Worm (Caenorhabditis elegans) whole organism, young adult: Measurements from ENCODE around the gene F53A9.6.

Experiments
- F23B12.7 ChIP-seq: sonication (generic microtip); optimal IDR thresholded peaks from 2 replicates; lab custom pipeline; 2017; ENCODE audit warnings: missing genetic modification characterization, mild to moderate bottlenecking, missing compliant biosample characterization, antibody characterized with exemption, moderate library complexity; ENCODE audit not compliant: insufficient read depth
- F37B4.10 ChIP-seq: fragments of 200-800 bp; sonication (Bioruptor generic); IDR thresholded peaks from 2 replicates; pipeline ENCODE4 v1.3.6; 2022; ENCODE audit warnings: missing genetic modification characterization, missing compliant biosample characterization
- F39B2.1 ChIP-seq: fragments of 200-800 bp; sonication (Bioruptor generic); IDR thresholded peaks from 2 replicates; pipeline ENCODE4 v1.3.6; 2022; ENCODE audit warnings: missing genetic modification reagents, missing genetic modification characterization, missing compliant biosample characterization
- F49E8.2 ChIP-seq: sonication (generic microtip); optimal IDR thresholded peaks from 3 replicates; lab custom pipeline; 2017; ENCODE audit warnings: missing genetic modification characterization, mild to moderate bottlenecking, missing compliant biosample characterization, antibody characterized with exemption, moderate library complexity; ENCODE audit not compliant: insufficient read depth
- K11D2.4 ChIP-seq: fragments of 200-800 bp; sonication (Bioruptor generic); IDR thresholded peaks from 2 replicates; pipeline ENCODE4 v1.3.6; 2022; ENCODE audit warnings: missing genetic modification reagents, missing genetic modification characterization, missing compliant biosample characterization
- K12H6.12 ChIP-seq: fragments of 200-800 bp; sonication (Bioruptor generic); optimal IDR thresholded peaks from 2 replicates; lab custom pipeline; 2018; ENCODE audit warnings: mild to moderate bottlenecking, missing genetic modification characterization, missing compliant biosample characterization
- Y79H2A.3 ChIP-seq: fragments of 200-800 bp; sonication (Bioruptor generic); conservative IDR thresholded peaks from 2 replicates; pipeline ENCODE4 v1.3.6; 2022; ENCODE audit warnings: missing genetic modification reagents, missing genetic modification characterization, missing compliant biosample characterization
- ZK185.1 ChIP-seq: sonication (generic microtip); optimal IDR thresholded peaks from 2 replicates; lab custom pipeline; 2016; ENCODE audit warnings: mild to moderate bottlenecking, missing genetic modification characterization, missing compliant biosample characterization; ENCODE audit not compliant: poor library complexity, severe bottlenecking
- akir-1 ChIP-seq: fragments of 200-800 bp; sonication (Bioruptor generic); optimal IDR thresholded peaks from 2 replicates; lab custom pipeline; 2018; ENCODE audit warnings: mild to moderate bottlenecking, missing genetic modification characterization, moderate library complexity, missing compliant biosample characterization
- aptf-2 ChIP-seq: fragments of 200-800 bp; sonication (Bioruptor generic); conservative IDR thresholded peaks from 2 replicates; pipeline ENCODE4 v1.3.6; 2022; ENCODE audit warnings: missing genetic modification reagents, missing genetic modification characterization, missing compliant biosample characterization
- cebp-1 ChIP-seq, 2 experiments: fragments of 200-800 bp in 1 of 2; sonication (Bioruptor generic) in 1 of 2; sonication (generic microtip) in 1 of 2; IDR thresholded peaks in 1 of 2; optimal IDR thresholded peaks in 1 of 2; 2 replicates each; pipeline versions ENCODE4 v1.3.6 to Lab custom; 2017 to 2022; ENCODE audit warnings: missing compliant biosample characterization in 2 of 2, missing genetic modification characterization in 2 of 2, mild to moderate bottlenecking in 1 of 2, missing genetic modification reagents in 1 of 2, moderate library complexity in 1 of 2
- cebp-2 ChIP-seq: fragments of 200-800 bp; sonication (Bioruptor generic); IDR thresholded peaks from 2 replicates; pipeline ENCODE4 v1.3.6; 2022; ENCODE audit warnings: missing genetic modification characterization, missing compliant biosample characterization
- ceh-58 ChIP-seq: fragments of 200-800 bp; sonication (Bioruptor generic); IDR thresholded peaks from 2 replicates; pipeline ENCODE4 v1.3.6; 2022; ENCODE audit warnings: missing genetic modification characterization, missing compliant biosample characterization
- die-1 ChIP-seq: sonication (generic microtip); optimal IDR thresholded peaks from 2 replicates; lab custom pipeline; 2016; ENCODE audit warnings: missing genotype, mild to moderate bottlenecking, missing genetic modification characterization, missing compliant biosample characterization
- dpl-1 ChIP-seq: fragments of 150-350 bp; optimal IDR thresholded peaks from 2 replicates; lab custom pipeline; 2014; ENCODE audit warnings: missing biosample characterization, missing genetic modification reagents, missing genetic modification characterization
- efl-1 ChIP-seq: fragments of 150-350 bp; optimal IDR thresholded peaks from 2 replicates; lab custom pipeline; 2014; ENCODE audit warnings: missing biosample characterization, missing genetic modification reagents, missing genetic modification characterization
- egl-18 ChIP-seq: fragments of 200-800 bp; sonication (Bioruptor generic); IDR thresholded peaks from 2 replicates; pipeline ENCODE4 v1.3.6; 2022; ENCODE audit warnings: missing genetic modification reagents, missing genetic modification characterization, missing compliant biosample characterization
- ekl-4 ChIP-seq: fragments of 200-800 bp; sonication (Bioruptor generic); IDR thresholded peaks from 2 replicates; pipeline ENCODE4 v1.3.6; 2022; ENCODE audit warnings: missing genetic modification reagents, missing genetic modification characterization, missing compliant biosample characterization
- hlh-26 ChIP-seq: fragments of 200-800 bp; sonication (Bioruptor generic); conservative IDR thresholded peaks from 2 replicates; pipeline ENCODE4 v1.3.6; 2022; ENCODE audit warnings: missing genetic modification reagents, missing genetic modification characterization, missing compliant biosample characterization
- hmg-1.2 ChIP-seq: fragments of 200-800 bp; sonication (Bioruptor generic); IDR thresholded peaks from 2 replicates; pipeline ENCODE4 v1.3.6; 2022; ENCODE audit warnings: missing genetic modification reagents, missing genetic modification characterization, missing compliant biosample characterization
- hmg-20 ChIP-seq: fragments of 200-800 bp; sonication (Bioruptor generic); IDR thresholded peaks from 2 replicates; pipeline ENCODE4 v1.3.6; 2022; ENCODE audit warnings: missing genetic modification reagents, missing genetic modification characterization, missing compliant biosample characterization
- lin-35 ChIP-seq, 3 experiments: fragments of 150-350 bp in 2 of 3; sonication (generic microtip) in 1 of 3; optimal IDR thresholded peaks; 2 replicates each; lab custom pipeline; 2014 to 2018; ENCODE audit warnings: missing biosample characterization in 3 of 3, missing genetic modification characterization in 3 of 3, missing genetic modification reagents in 3 of 3
- lin-40 ChIP-seq: sonication (generic microtip); optimal IDR thresholded peaks from 2 replicates; lab custom pipeline; 2016; ENCODE audit warnings: missing genetic modification characterization, mild to moderate bottlenecking, missing compliant biosample characterization, missing genotype, missing genetic modification reagents
- lsl-1 ChIP-seq: fragments of 200-800 bp; sonication (Bioruptor generic); optimal IDR thresholded peaks from 2 replicates; lab custom pipeline; 2018; ENCODE audit warnings: mild to moderate bottlenecking, missing genetic modification characterization, moderate library complexity, missing compliant biosample characterization
- madf-6 ChIP-seq: fragments of 200-800 bp; sonication (Bioruptor generic); IDR thresholded peaks from 2 replicates; pipeline ENCODE4 v1.3.6; 2022; ENCODE audit warnings: missing genetic modification reagents, missing genetic modification characterization, missing compliant biosample characterization
- madf-8 ChIP-seq: fragments of 200-800 bp; sonication (Bioruptor generic); conservative IDR thresholded peaks from 2 replicates; pipeline ENCODE4 v1.3.6; 2022; ENCODE audit warnings: missing genetic modification reagents, missing genetic modification characterization, missing compliant biosample characterization
- mcd-1 ChIP-seq: fragments of 200-800 bp; sonication (Bioruptor generic); IDR thresholded peaks from 2 replicates; pipeline ENCODE4 v1.3.6; 2022; ENCODE audit warnings: missing genetic modification reagents, missing genetic modification characterization, missing compliant biosample characterization
- mes-4 ChIP-seq: sonication (generic microtip); optimal IDR thresholded peaks from 2 replicates; lab custom pipeline; 2016; ENCODE audit warnings: missing genotype, missing genetic modification characterization, missing compliant biosample characterization
- nfya-2 ChIP-seq: fragments of 200-800 bp; sonication (Bioruptor generic); IDR thresholded peaks from 2 replicates; pipeline ENCODE4 v1.3.6; 2022; ENCODE audit warnings: missing genetic modification reagents, missing genetic modification characterization, missing compliant biosample characterization
- nhr-179 ChIP-seq: sonication (generic microtip); optimal IDR thresholded peaks from 2 replicates; lab custom pipeline; 2016; ENCODE audit warnings: mild to moderate bottlenecking, missing genetic modification characterization, missing compliant biosample characterization
- nhr-27 ChIP-seq: fragments of 200-800 bp; sonication (Bioruptor generic); optimal IDR thresholded peaks from 2 replicates; lab custom pipeline; 2018; ENCODE audit warnings: mild to moderate bottlenecking, missing genetic modification characterization, moderate library complexity, missing compliant biosample characterization
- pbrm-1 ChIP-seq: fragments of 200-800 bp; sonication (Bioruptor generic); IDR thresholded peaks from 2 replicates; pipeline ENCODE4 v1.3.6; 2022; ENCODE audit warnings: missing genetic modification reagents, missing genetic modification characterization, missing compliant biosample characterization
- rcor-1 ChIP-seq: fragments of 200-800 bp; sonication (Bioruptor generic); IDR thresholded peaks from 2 replicates; pipeline ENCODE4 v1.3.6; 2022; ENCODE audit warnings: missing genetic modification reagents, missing genetic modification characterization, missing compliant biosample characterization
- sea-2 ChIP-seq: fragments of 200-800 bp; sonication (Bioruptor generic); IDR thresholded peaks from 2 replicates; pipeline ENCODE4 v1.3.6; 2022; ENCODE audit warnings: missing genetic modification characterization, missing compliant biosample characterization
- snpc-3.4 ChIP-seq: sonication (generic microtip); optimal IDR thresholded peaks from 2 replicates; lab custom pipeline; 2017; ENCODE audit warnings: missing genetic modification characterization, mild to moderate bottlenecking, missing compliant biosample characterization, antibody characterized with exemption, moderate library complexity, missing genotype, missing genetic modification reagents
- snpc-4 ChIP-seq, 5 experiments: fragments of 150-350 bp in 1 of 5; sonication (generic microtip) in 4 of 5; optimal IDR thresholded peaks; 2 replicates each; lab custom pipeline; 2014 to 2018; ENCODE audit warnings: missing genetic modification characterization in 5 of 5, missing biosample characterization in 3 of 5, antibody characterized with exemption in 2 of 5, mild to moderate bottlenecking in 2 of 5, missing compliant biosample characterization in 2 of 5, missing genotype in 2 of 5, moderate library complexity in 2 of 5, missing genetic modification reagents in 1 of 5
- tbp1 ChIP-seq: fragments of 200-800 bp; sonication (Bioruptor generic); optimal IDR thresholded peaks from 2 replicates; lab custom pipeline; 2018; ENCODE audit warnings: mild to moderate bottlenecking, missing genetic modification characterization, missing compliant biosample characterization
- tlf-1 ChIP-seq: fragments of 200-800 bp; sonication (Bioruptor generic); optimal IDR thresholded peaks from 2 replicates; lab custom pipeline; 2018; ENCODE audit warnings: mild to moderate bottlenecking, missing genetic modification characterization, missing compliant biosample characterization
- ztf-22 ChIP-seq: fragments of 200-800 bp; sonication (Bioruptor generic); optimal IDR thresholded peaks from 2 replicates; lab custom pipeline; 2018; ENCODE audit warnings: mild to moderate bottlenecking, missing genetic modification characterization, moderate library complexity, missing compliant biosample characterization
- ztf-25 ChIP-seq: fragments of 200-800 bp; sonication (Bioruptor generic); IDR thresholded peaks from 2 replicates; pipeline ENCODE4 v1.3.6; 2022; ENCODE audit warnings: missing genetic modification reagents, missing genetic modification characterization, missing compliant biosample characterization

Gene F53A9.6

DNA sequence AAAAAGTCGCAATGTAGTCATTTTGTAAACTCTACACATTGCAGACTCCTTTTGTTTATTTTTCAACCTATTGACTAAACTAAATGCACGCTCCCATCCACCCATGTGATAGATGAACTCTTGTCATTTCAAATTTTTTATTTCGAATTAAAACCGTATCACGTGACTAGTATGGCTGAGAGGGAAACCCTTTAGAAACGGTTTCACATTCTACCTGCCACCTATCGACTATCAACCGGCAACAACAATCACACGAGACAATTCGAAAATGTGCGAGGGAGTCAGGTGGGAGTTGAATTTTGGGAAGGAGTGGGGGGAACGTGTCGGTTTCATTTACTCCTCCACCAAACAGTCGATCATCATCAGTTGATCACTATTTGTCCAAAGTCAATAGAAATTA is 39.1 kb downstream of the F53A9.6 start (continued):
- TF ChIP-seq lsl-1 (no peak), nhr-27 (tag; lab: Kevin White, UChicago) (no peak), madf-8 (no peak), ZK185.1 (tag; lab: Kevin White, UChicago) (no peak), snpc-4 (GFP tag; optimal IDR thresholded peaks at IDR 0.05; lab: Kevin White, UChicago) (no peak), snpc-4 (tag; optimal IDR thresholded peaks at IDR 0.05; lab: Kevin White, UChicago) (no peak), efl-1 (GFP tag; lab: Kevin White, UChicago) (no peak), die-1 (tag; lab: Kevin White, UChicago) (no peak), ztf-25 (GFP tag; lab: Robert Waterston, UW) (no peak), mcd-1 (GFP tag; lab: Robert Waterston, UW) (no peak), egl-18 (GFP tag; lab: Robert Waterston, UW) (no peak), F37B4.10 (GFP tag; lab: Robert Waterston, UW) (no peak), cebp-1 (GFP tag; IDR thresholded peaks at IDR 0.05; lab: Robert Waterston, UW) (0 out of 2 replicates have a peak, but pooled peaks have one; percentile 20), cebp-1 (tag; optimal IDR thresholded peaks at IDR 0.05; lab: Kevin White, UChicago) (peak; percentile 82), nfya-2 (GFP tag; lab: Robert Waterston, UW) (no peak), sea-2 (GFP tag; lab: Robert Waterston, UW) (no peak), dpl-1 (no peak), K11D2.4 (no peak; the same call in 1 of the 2 replicates), snpc-3.4 (no peak), lin-40 (tag; lab: Kevin White, UChicago) (peak; percentile 65), F23B12.7 (tag; lab: Kevin White, UChicago) (peak; percentile 18), F49E8.2 (tag; lab: Kevin White, UChicago) (no peak), K12H6.12 (no peak), hmg-20 (GFP tag; lab: Robert Waterston, UW) (no peak), akir-1 (no peak), hlh-26 (no peak), F39B2.1 (GFP tag; lab: Robert Waterston, UW) (no peak), tbp1 (GFP tag; lab: Kevin White, UChicago) (peak; percentile 29), ztf-22 (GFP tag; lab: Kevin White, UChicago) (no peak), hmg-1.2 (no peak), cebp-2 (GFP tag; lab: Robert Waterston, UW) (no peak), lin-35 (GFP tag; optimal IDR thresholded peaks at IDR 0.05; lab: Kevin White, UChicago) (no peak), rcor-1 (GFP tag; lab: Robert Waterston, UW) (no peak)

DNA sequence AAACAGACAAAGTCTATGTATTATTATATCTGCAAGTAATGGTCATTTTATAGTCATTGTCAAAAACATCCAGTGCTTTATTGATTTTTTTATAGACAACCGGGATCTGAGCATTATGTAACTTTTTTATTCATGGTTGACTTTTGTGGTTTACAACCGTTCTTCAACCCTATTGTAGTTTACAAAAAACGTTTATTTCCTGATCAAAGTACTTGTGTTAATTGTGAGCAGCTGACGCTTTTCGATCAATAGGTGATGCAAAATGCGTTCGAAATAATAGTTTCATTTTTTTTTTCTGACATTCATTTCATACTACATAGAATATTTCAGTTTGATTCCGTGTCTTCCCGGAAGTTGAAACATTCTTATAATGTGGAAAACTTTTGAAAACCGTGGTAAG is 40.8 kb downstream of the F53A9.6 start, which contains the start of the genes K09E2.2 and K09E2.3:
TSS of gene K09E2.2 (plus strand) at position 301 of the 400 bp plus-strand sequence.
TSS of gene K09E2.3 (plus strand) at position 325 of the 400 bp plus-strand sequence.
- TF ChIP-seq F49E8.2 (tag; lab: Kevin White, UChicago) (no peak), ekl-4 (GFP tag; lab: Robert Waterston, UW) (no peak), tlf-1 (GFP tag; lab: Kevin White, UChicago) (no peak), mes-4 (tag; lab: Kevin White, UChicago) (no peak), madf-6 (GFP tag; lab: Robert Waterston, UW) (no peak), pbrm-1 (GFP tag; lab: Robert Waterston, UW) (no peak), aptf-2 (no peak), nhr-179 (tag; lab: Kevin White, UChicago) (no peak), ceh-58 (GFP tag; lab: Robert Waterston, UW) (no peak), Y79H2A.3 (GFP tag; lab: Robert Waterston, UW) (no peak), ZK185.1 (tag; lab: Kevin White, UChicago) (no peak), hlh-26 (no peak), sea-2 (GFP tag; lab: Robert Waterston, UW) (no peak), nfya-2 (GFP tag; lab: Robert Waterston, UW) (no peak)
